Fruit fly (Drosophila melanogaster): ENCODE results near the gene Polr3C.

- TF ChIP-seq CG1620 (GFP tag; optimal IDR thresholded peaks at IDR 0.05) (no peak), cic (GFP tag; optimal IDR thresholded peaks at IDR 0.05) (no peak), kay (GFP tag; ENCODE audit: borderline replicate concordance) (no peak), CG7045 (GFP tag; optimal IDR thresholded peaks at IDR 0.05) (no peak), cnc (optimal IDR thresholded peaks at IDR 0.05) (no peak), CG11617 (GFP tag; optimal IDR thresholded peaks at IDR 0.05) (peak; percentile 11), bab1 (GFP tag; optimal IDR thresholded peaks at IDR 0.05) (peak; percentile 14), tj (GFP tag; optimal IDR thresholded peaks at IDR 0.05) (no peak), ovo (GFP tag; optimal IDR thresholded peaks at IDR 0.05) (no peak), Clk (GFP tag; optimal IDR thresholded peaks at IDR 0.05) (no peak)
Measured at dm6 chr3R:12413274-12413958, 46.8 kb upstream of the Polr3C start, which contains the start of the genes Dip-C and pps.
